Worm (Caenorhabditis elegans) whole organism, L4 larva: ENCODE data around the gene C35A5.8.

Experiments used
- Y5F2A.4 ChIP-seq: fragments of 200-800 bp; sonication (Bioruptor generic); optimal IDR thresholded peaks from 2 replicates; lab custom pipeline; 2018; ENCODE audit warnings: mild to moderate bottlenecking, missing genetic modification characterization, missing compliant biosample characterization
- ZK546.5 ChIP-seq, 2 experiments: sonication (generic microtip); optimal IDR thresholded peaks; 2 replicates each; lab custom pipeline; 2017; ENCODE audit warnings: missing biosample characterization in 2 of 2, missing genetic modification characterization in 2 of 2
- aly-2 ChIP-seq: sonication (generic microtip); optimal IDR thresholded peaks from 2 replicates; lab custom pipeline; 2018; ENCODE audit warnings: missing biosample characterization, missing genetic modification characterization
- ama-1 ChIP-seq: fragments of 150-350 bp; optimal IDR thresholded peaks from 2 replicates; lab custom pipeline; 2014; ENCODE audit warnings: inconsistent platforms, mixed read lengths
- ceh-82 ChIP-seq: sonication (generic microtip); optimal IDR thresholded peaks from 2 replicates; lab custom pipeline; 2017; ENCODE audit warnings: missing biosample characterization, missing genetic modification characterization
- dve-1 ChIP-seq: sonication (generic microtip); optimal IDR thresholded peaks from 2 replicates; lab custom pipeline; 2017; ENCODE audit warnings: antibody characterized with exemption, mild to moderate bottlenecking, missing genetic modification characterization, missing compliant biosample characterization; ENCODE audit not compliant: insufficient read depth
- fos-1 ChIP-seq: fragments of 150-350 bp; optimal IDR thresholded peaks from 2 replicates; lab custom pipeline; 2014; ENCODE audit warnings: missing biosample characterization, missing genetic modification characterization
- hlh-30 ChIP-seq: sonication (generic microtip); optimal IDR thresholded peaks from 2 replicates; lab custom pipeline; 2017; ENCODE audit warnings: antibody characterized with exemption, mild to moderate bottlenecking, missing genetic modification characterization, missing compliant biosample characterization; ENCODE audit not compliant: insufficient read depth
- lim-7 ChIP-seq: fragments of 200-800 bp; sonication (Bioruptor generic); IDR thresholded peaks from 2 replicates; pipeline ENCODE4 v1.3.6; 2022; ENCODE audit warnings: missing genetic modification characterization, missing compliant biosample characterization
- mdt-29 ChIP-seq: fragments of 200-800 bp; sonication (Bioruptor generic); IDR thresholded peaks from 2 replicates; pipeline ENCODE4 v1.3.6; 2022; ENCODE audit warnings: missing genetic modification reagents, missing genetic modification characterization, missing compliant biosample characterization
- nhr-11 ChIP-seq: fragments of 150-350 bp; optimal IDR thresholded peaks from 2 replicates; lab custom pipeline; 2014; ENCODE audit warnings: missing biosample characterization, missing genetic modification characterization
- nhr-25 ChIP-seq: sonication (generic microtip); optimal IDR thresholded peaks from 2 replicates; lab custom pipeline; 2017; ENCODE audit warnings: missing genetic modification characterization, mild to moderate bottlenecking, missing compliant biosample characterization, antibody characterized with exemption, moderate library complexity, borderline replicate concordance; ENCODE audit not compliant: insufficient read depth
- nhr-42 ChIP-seq: fragments of 200-800 bp; sonication (Bioruptor generic); IDR thresholded peaks from 2 replicates; pipeline ENCODE4 v1.3.6; 2022; ENCODE audit warnings: missing genetic modification characterization, missing compliant biosample characterization
- zag-1 ChIP-seq: fragments of 150-350 bp; optimal IDR thresholded peaks from 2 replicates; lab custom pipeline; 2014; ENCODE audit warnings: missing biosample characterization, missing genetic modification characterization

DNA sequence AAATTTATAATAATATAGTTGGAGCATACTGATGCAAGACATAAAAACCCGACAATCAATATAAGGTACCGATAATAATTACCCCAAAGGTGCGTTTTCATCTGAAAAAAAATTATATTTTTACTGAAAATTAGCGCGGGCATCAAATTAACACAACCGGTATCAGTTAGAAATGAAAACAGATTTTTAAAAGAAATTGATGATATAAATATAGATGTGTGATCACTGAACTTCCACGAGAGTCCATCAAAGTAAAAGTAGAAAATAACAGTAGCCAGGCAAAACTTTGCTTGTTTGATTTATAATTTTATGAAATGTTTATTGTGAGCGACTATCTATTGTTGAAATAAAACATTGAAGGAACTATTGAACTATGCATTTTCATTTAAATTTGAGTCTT is 24.4 kb downstream of the C35A5.8 start, which contains the start of gene C35A5.3:
- TF ChIP-seq ZK546.5 (tag; optimal IDR thresholded peaks at IDR 0.05; lab: Kevin White, UChicago) = no peak
- no peak for TF ChIP-seq ceh-82 (tag; lab: Kevin White, UChicago)
- TF ChIP-seq lim-7 (GFP tag; lab: Robert Waterston, UW) = no peak
- no peak for TF ChIP-seq nhr-42 (GFP tag; lab: Robert Waterston, UW)
- no peak for TF ChIP-seq hlh-30 (tag; lab: Kevin White, UChicago)
- TF ChIP-seq ama-1 (lab: Kevin White, UChicago) = no peak
- no peak for TF ChIP-seq zag-1
- no peak for TF ChIP-seq aly-2 (tag; lab: Kevin White, UChicago)
- no peak for TF ChIP-seq fos-1
- TF ChIP-seq mdt-29 (GFP tag; lab: Robert Waterston, UW) = no peak
- TF ChIP-seq nhr-11 (tag; lab: Kevin White, UChicago) = no peak
- no peak for TF ChIP-seq Y5F2A.4
- TF ChIP-seq nhr-25 (tag; lab: Kevin White, UChicago) = no peak
- TF ChIP-seq dve-1 = no peak
